Worm (Caenorhabditis elegans) whole organism, mixed stage, embryonic: ENCODE data around the gene egl-38.

Experiments
- mab-5 ChIP-seq: fragments of 150-350 bp; optimal IDR thresholded peaks from 2 replicates; lab custom pipeline; 2014; ENCODE audit warnings: missing biosample characterization, missing genetic modification characterization
- nhr-12 ChIP-seq: fragments of 150-350 bp; optimal IDR thresholded peaks from 2 replicates; lab custom pipeline; 2014; ENCODE audit warnings: missing biosample characterization, missing genetic modification characterization

ce11 chrIV:10157489-10158088 lies 47.3 kb upstream of the egl-38 start, which contains the start of gene ttr-53:
- TF ChIP-seq nhr-12 (tag; lab: Kevin White, UChicago) (no peak), mab-5 (no peak)
